Fruit fly (Drosophila melanogaster): ENCODE data around the gene CG32512.

DNA sequence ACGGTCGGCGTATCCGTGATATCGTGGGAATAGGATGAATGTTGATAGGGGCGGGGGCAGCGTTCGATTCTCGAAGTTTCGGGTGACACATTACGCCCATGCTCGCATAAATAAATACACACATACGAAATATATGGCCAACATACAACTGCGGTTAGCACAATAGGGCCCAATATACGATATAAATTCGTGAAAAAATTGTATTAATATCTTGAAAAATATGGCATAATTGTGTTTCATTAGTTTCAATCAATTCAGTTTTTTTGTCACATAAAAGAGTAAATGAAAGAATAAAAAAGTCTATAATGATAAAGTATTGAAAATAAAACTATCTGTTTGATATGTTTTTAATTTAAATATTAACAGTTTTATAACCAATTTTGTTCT, 31.4 kb downstream of the CG32512 start:
- TF ChIP-seq Vsx2 (GFP tag; optimal IDR thresholded peaks at IDR 0.05; ENCODE audit: partially characterized antibody) (no peak), psq (GFP tag; optimal IDR thresholded peaks at IDR 0.05) (no peak), dsf (GFP tag; optimal IDR thresholded peaks at IDR 0.05; ENCODE audit: borderline replicate concordance) (no peak), Jra (GFP tag; optimal IDR thresholded peaks at IDR 0.05) (no peak), Dfd (GFP tag; optimal IDR thresholded peaks at IDR 0.05) (no peak), ey (GFP tag; optimal IDR thresholded peaks at IDR 0.05) (no peak), Myc (optimal IDR thresholded peaks at IDR 0.05) (no peak), sage (GFP tag; optimal IDR thresholded peaks at IDR 0.05) (no peak), Sp1 (GFP tag; optimal IDR thresholded peaks at IDR 0.05) (no peak), br (GFP tag; optimal IDR thresholded peaks at IDR 0.05) (no peak), sv (GFP tag; optimal IDR thresholded peaks at IDR 0.05) (no peak), fru (GFP tag; optimal IDR thresholded peaks at IDR 0.05) (no peak)
